Worm (Caenorhabditis elegans) whole organism, L4/young adult: Measurements from ENCODE around the gene F49E8.7.

Source experiments
- W03F9.2 ChIP-seq: fragments of 150-350 bp; optimal IDR thresholded peaks from 2 replicates; lab custom pipeline; 2014; ENCODE audit warnings: missing biosample characterization, missing genetic modification characterization
- dao-5 ChIP-seq: sonication (generic microtip); optimal IDR thresholded peaks from 2 replicates; lab custom pipeline; 2016; ENCODE audit warnings: missing genotype, missing genetic modification characterization, moderate library complexity, missing compliant biosample characterization
- him-1 ChIP-seq: sonication (generic microtip); optimal IDR thresholded peaks from 2 replicates; lab custom pipeline; 2016; ENCODE audit warnings: missing genotype, missing genetic modification reagents, missing genetic modification characterization, missing compliant biosample characterization

- TF ChIP-seq dao-5 (tag; lab: Kevin White, UChicago) (no peak), him-1 (no peak), W03F9.2 (no peak)
Measured at ce11 chrIV:7578281-7578680, 22.1 kb upstream of the F49E8.7 start, which contains the start of gene F32E10.5.
